Fruit fly (Drosophila melanogaster) whole organism, embryonic: ENCODE measurements around the gene CG33932.

Source experiments
- CG10274 ChIP-seq: fragments of 200-800 bp; sonication (Bioruptor generic); optimal IDR thresholded peaks from 3 replicates; lab custom pipeline; 2017; ENCODE audit warnings: missing biosample characterization, mild to moderate bottlenecking, missing genetic modification characterization
- CG12942 ChIP-seq: fragments of 200-800 bp; sonication (Bioruptor generic); optimal IDR thresholded peaks from 3 replicates; lab custom pipeline; 2016; ENCODE audit warnings: missing biosample characterization, missing genetic modification characterization
- CG13894 ChIP-seq: fragments of 200-800 bp; sonication (Bioruptor generic); optimal IDR thresholded peaks from 3 replicates; lab custom pipeline; 2018; ENCODE audit warnings: missing biosample characterization, mild to moderate bottlenecking, missing genetic modification characterization, moderate library complexity
- CG14710 ChIP-seq: fragments of 200-800 bp; sonication (Bioruptor generic); optimal IDR thresholded peaks from 3 replicates; lab custom pipeline; 2019; ENCODE audit warnings: missing biosample characterization, mild to moderate bottlenecking, missing genetic modification characterization, moderate library complexity
- CG16813 ChIP-seq: fragments of 200-800 bp; sonication (Bioruptor generic); IDR thresholded peaks from 3 replicates; pipeline ENCODE4 v1.3.6; 2022; ENCODE audit warnings: missing biosample characterization, missing genetic modification characterization; ENCODE audit not compliant: partially characterized antibody
- CG18764 ChIP-seq: fragments of 200-800 bp; sonication (Bioruptor generic); optimal IDR thresholded peaks from 3 replicates; lab custom pipeline; 2016; ENCODE audit warnings: missing biosample characterization, missing genetic modification characterization
- CG2120 ChIP-seq: fragments of 200-800 bp; sonication (Bioruptor generic); optimal IDR thresholded peaks from 3 replicates; lab custom pipeline; 2016; ENCODE audit warnings: missing biosample characterization, missing genetic modification characterization
- CG34376 ChIP-seq: fragments of 200-800 bp; sonication (Bioruptor generic); optimal IDR thresholded peaks from 2 replicates; lab custom pipeline; 2018; ENCODE audit warnings: missing biosample characterization, mild to moderate bottlenecking, missing genetic modification characterization
- CG4617 ChIP-seq: fragments of 200-800 bp; sonication (Bioruptor generic); optimal IDR thresholded peaks from 3 replicates; lab custom pipeline; 2016; ENCODE audit warnings: missing biosample characterization, missing genetic modification characterization, borderline replicate concordance
- CG7928 ChIP-seq: fragments of 200-800 bp; sonication (Bioruptor generic); optimal IDR thresholded peaks from 2 replicates; lab custom pipeline; 2017; ENCODE audit warnings: missing biosample characterization, mild to moderate bottlenecking, missing genetic modification characterization
- CG8765 ChIP-seq: fragments of 200-800 bp; sonication (Bioruptor generic); IDR thresholded peaks from 2 replicates; pipeline ENCODE4 v1.3.6; 2022; ENCODE audit warnings: missing biosample characterization, missing genetic modification characterization
- Deaf1 ChIP-seq: fragments of 200-800 bp; optimal IDR thresholded peaks from 3 replicates; lab custom pipeline; 2019; ENCODE audit warnings: missing biosample characterization, mild to moderate bottlenecking, missing genetic modification characterization, moderate library complexity
- Dll ChIP-seq: fragments of 200-800 bp; sonication (Bioruptor generic); IDR thresholded peaks from 4 replicates; pipeline ENCODE4 v1.3.6; 2022; ENCODE audit warnings: missing biosample characterization, missing genetic modification characterization; ENCODE audit not compliant: partially characterized antibody
- ERR ChIP-seq: fragments of 200-800 bp; sonication (Bioruptor generic); optimal IDR thresholded peaks from 2 replicates; lab custom pipeline; 2016; ENCODE audit warnings: missing biosample characterization, missing genetic modification characterization
- Hmx ChIP-seq: fragments of 200-800 bp; sonication (Bioruptor generic); optimal IDR thresholded peaks from 2 replicates; lab custom pipeline; 2016; ENCODE audit warnings: missing biosample characterization, missing genetic modification characterization
- Hsf ChIP-seq: fragments of 200-800 bp; sonication (Bioruptor generic); optimal IDR thresholded peaks from 3 replicates; lab custom pipeline; 2016; ENCODE audit warnings: missing biosample characterization, missing genetic modification characterization
- Med ChIP-seq: fragments of 200-800 bp; sonication (Bioruptor generic); peaks from one replicate; lab custom pipeline; 2016; ENCODE audit warnings: missing biosample characterization, missing genetic modification characterization, mild to moderate bottlenecking, inconsistent platforms, moderate library complexity
- PHDP ChIP-seq: fragments of 200-800 bp; sonication (Bioruptor generic); optimal IDR thresholded peaks from 3 replicates; lab custom pipeline; 2018; ENCODE audit warnings: missing biosample characterization, mild to moderate bottlenecking, missing genetic modification characterization, moderate library complexity
- Sox100B ChIP-seq: fragments of 200-800 bp; sonication (Bioruptor generic); optimal IDR thresholded peaks from 3 replicates; lab custom pipeline; 2018; ENCODE audit warnings: missing biosample characterization, mild to moderate bottlenecking, missing genetic modification characterization
- Sox102F ChIP-seq: fragments of 200-800 bp; sonication (Bioruptor generic); optimal IDR thresholded peaks from 2 replicates; lab custom pipeline; 2018; ENCODE audit warnings: missing biosample characterization, mild to moderate bottlenecking, missing genetic modification characterization, moderate library complexity
- Sry-δ ChIP-seq: fragments of 200-800 bp; sonication (Bioruptor generic); optimal IDR thresholded peaks from 2 replicates; lab custom pipeline; 2016; ENCODE audit warnings: missing biosample characterization, missing genetic modification characterization
- Xbp1 ChIP-seq: fragments of 200-800 bp; sonication (Bioruptor generic); optimal IDR thresholded peaks from 3 replicates; lab custom pipeline; 2016; ENCODE audit warnings: missing biosample characterization, mild to moderate bottlenecking, missing genetic modification characterization
- amos ChIP-seq: fragments of 200-800 bp; sonication (Bioruptor generic); IDR thresholded peaks from 2 replicates; pipeline ENCODE4 v1.3.6; 2022; ENCODE audit warnings: missing biosample characterization, missing genetic modification characterization; ENCODE audit not compliant: partially characterized antibody
- bab2 ChIP-seq: fragments of 200-800 bp; sonication (Bioruptor generic); optimal IDR thresholded peaks from 2 replicates; lab custom pipeline; 2016; ENCODE audit warnings: missing biosample characterization, missing genetic modification characterization
- bigmax ChIP-seq: fragments of 200-800 bp; sonication (Bioruptor generic); optimal IDR thresholded peaks from 2 replicates; lab custom pipeline; 2018; ENCODE audit warnings: missing biosample characterization, mild to moderate bottlenecking, missing genetic modification characterization
- cwo ChIP-seq: fragments of 200-800 bp; sonication (Bioruptor generic); optimal IDR thresholded peaks from 3 replicates; lab custom pipeline; 2017; ENCODE audit warnings: missing biosample characterization, missing genetic modification characterization, mild to moderate bottlenecking, moderate library complexity, missing genetic modification reagents
- dimm ChIP-seq: fragments of 200-800 bp; sonication (Bioruptor generic); IDR thresholded peaks from 2 replicates; pipeline ENCODE4 v1.3.6; 2022; ENCODE audit warnings: missing biosample characterization, missing genetic modification characterization
- emc ChIP-seq: fragments of 200-800 bp; sonication (Bioruptor generic); optimal IDR thresholded peaks from 2 replicates; lab custom pipeline; 2016; ENCODE audit warnings: missing biosample characterization, missing genetic modification characterization
- exex ChIP-seq: fragments of 200-800 bp; sonication (Bioruptor generic); optimal IDR thresholded peaks from 4 replicates; lab custom pipeline; 2018; ENCODE audit warnings: missing biosample characterization, mild to moderate bottlenecking, missing genetic modification characterization, moderate library complexity
- ftz-f1 ChIP-seq: fragments of 200-800 bp; sonication (Bioruptor generic); optimal IDR thresholded peaks from 2 replicates; lab custom pipeline; 2016; ENCODE audit warnings: missing biosample characterization, missing genetic modification characterization
- gem ChIP-seq: fragments of 200-800 bp; sonication (Bioruptor generic); optimal IDR thresholded peaks from 2 replicates; lab custom pipeline; 2019; ENCODE audit warnings: missing biosample characterization, mild to moderate bottlenecking, missing genetic modification characterization, moderate library complexity
- gfzf ChIP-seq: fragments of 200-800 bp; sonication (Bioruptor generic); optimal IDR thresholded peaks from 2 replicates; lab custom pipeline; 2016; ENCODE audit warnings: missing biosample characterization, mild to moderate bottlenecking, missing genetic modification characterization, moderate library complexity
- grau ChIP-seq: fragments of 200-800 bp; optimal IDR thresholded peaks from 3 replicates; lab custom pipeline; 2019; ENCODE audit warnings: missing biosample characterization, mild to moderate bottlenecking, missing genetic modification characterization, moderate library complexity
- grn ChIP-seq: fragments of 200-800 bp; sonication (Bioruptor generic); optimal IDR thresholded peaks from 3 replicates; lab custom pipeline; 2017; ENCODE audit warnings: missing biosample characterization, missing genetic modification characterization
- her ChIP-seq: fragments of 200-800 bp; sonication (Bioruptor generic); optimal IDR thresholded peaks from 2 replicates; lab custom pipeline; 2016; ENCODE audit warnings: missing biosample characterization, missing genetic modification characterization
- lilli ChIP-seq: fragments of 200-800 bp; sonication (Bioruptor generic); optimal IDR thresholded peaks from 3 replicates; lab custom pipeline; 2016; ENCODE audit warnings: missing biosample characterization, missing genetic modification characterization
- nerfin-1 ChIP-seq: fragments of 200-800 bp; sonication (Bioruptor generic); optimal IDR thresholded peaks from 3 replicates; lab custom pipeline; 2019; ENCODE audit warnings: missing biosample characterization, mild to moderate bottlenecking, missing genetic modification characterization, moderate library complexity
- oc ChIP-seq: fragments of 200-800 bp; sonication (Bioruptor generic); optimal IDR thresholded peaks from 2 replicates; lab custom pipeline; 2018; ENCODE audit warnings: missing biosample characterization, mild to moderate bottlenecking, missing genetic modification characterization, moderate library complexity
- odd ChIP-seq: fragments of 200-800 bp; sonication (Bioruptor generic); optimal IDR thresholded peaks from 2 replicates; lab custom pipeline; 2017; ENCODE audit warnings: missing biosample characterization, mild to moderate bottlenecking, missing genetic modification characterization
- otp ChIP-seq: fragments of 200-800 bp; sonication (Bioruptor generic); IDR thresholded peaks from 3 replicates; pipeline ENCODE4, ENCODE4 v1.3.6; 2022; ENCODE audit warnings: missing biosample characterization, missing genetic modification characterization
- pita ChIP-seq: fragments of 200-800 bp; sonication (Bioruptor generic); optimal IDR thresholded peaks from 2 replicates; lab custom pipeline; 2017; ENCODE audit warnings: missing biosample characterization, mild to moderate bottlenecking, missing genetic modification characterization
- ranshi ChIP-seq: fragments of 200-800 bp; sonication (Bioruptor generic); IDR thresholded peaks from 2 replicates; pipeline ENCODE4 v1.3.6; 2022; ENCODE audit warnings: missing biosample characterization, missing genetic modification characterization
- run ChIP-seq: fragments of 200-800 bp; sonication (Bioruptor generic); optimal IDR thresholded peaks from 3 replicates; lab custom pipeline; 2018; ENCODE audit warnings: missing biosample characterization, mild to moderate bottlenecking, missing genetic modification characterization
- sd ChIP-seq: fragments of 200-800 bp; sonication (Bioruptor generic); optimal IDR thresholded peaks from 3 replicates; lab custom pipeline; 2018; ENCODE audit warnings: missing biosample characterization, mild to moderate bottlenecking, missing genetic modification characterization, moderate library complexity
- sisA ChIP-seq: fragments of 200-800 bp; sonication (Bioruptor generic); IDR thresholded peaks from 2 replicates; pipeline ENCODE4 v1.3.6; 2022; ENCODE audit warnings: missing biosample characterization, missing genetic modification characterization
- tap ChIP-seq: fragments of 200-800 bp; optimal IDR thresholded peaks from 3 replicates; lab custom pipeline; 2019; ENCODE audit warnings: missing biosample characterization, mild to moderate bottlenecking, missing genetic modification characterization, moderate library complexity
- unpg ChIP-seq: fragments of 200-800 bp; sonication (Bioruptor generic); optimal IDR thresholded peaks from 3 replicates; lab custom pipeline; 2018; ENCODE audit warnings: missing biosample characterization, mild to moderate bottlenecking, missing genetic modification characterization, moderate library complexity
- z ChIP-seq: fragments of 200-800 bp; sonication (Bioruptor generic); IDR thresholded peaks from 3 replicates; pipeline ENCODE4 v1.3.6; 2022; ENCODE audit warnings: missing biosample characterization, missing genetic modification characterization

Gene CG33932

DNA sequence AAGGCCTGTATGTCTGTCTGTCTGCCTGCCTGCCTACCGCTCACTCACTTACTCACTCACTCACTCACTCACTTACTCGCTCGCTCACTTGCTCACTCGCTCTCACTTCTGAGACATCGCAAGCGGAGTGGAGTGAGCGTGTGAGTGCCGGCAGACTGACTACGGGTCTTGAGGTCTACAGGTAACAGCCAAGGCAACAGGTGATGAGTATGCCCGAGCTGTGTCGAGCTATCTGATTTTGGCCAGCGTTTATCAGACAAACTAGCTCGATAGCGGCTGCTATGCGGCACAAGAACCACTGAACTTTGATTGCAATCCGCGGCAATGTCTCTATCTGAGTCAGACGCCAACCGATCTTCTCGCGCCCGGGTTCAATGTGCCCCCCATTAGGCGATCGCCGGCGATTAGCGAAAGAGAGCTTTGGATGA lies 9.9 kb downstream of the CG33932 start (continued):
- TF ChIP-seq CG8765 (GFP tag; lab: Robert Waterston, UW) (no peak), CG4617 (GFP tag; lab: Kevin White, UChicago) (no peak), CG10274 (no peak), cwo (GFP tag; lab: Kevin White, UChicago) (peak; percentile 35), nerfin-1 (tag; lab: Kevin White, UChicago) (no peak), Sry-δ (GFP tag; lab: Kevin White, UChicago) (no peak), Sox100B (GFP tag; lab: Kevin White, UChicago) (no peak), odd (GFP tag; lab: Kevin White, UChicago) (no peak), CG18764 (GFP tag; lab: Kevin White, UChicago) (no peak), gem (tag; lab: Kevin White, UChicago) (no peak), run (tag; lab: Kevin White, UChicago) (no peak), Xbp1 (GFP tag; lab: Kevin White, UChicago) (no peak)
- TF ChIP-seq, all 482 proteins: peak for 22

DNA sequence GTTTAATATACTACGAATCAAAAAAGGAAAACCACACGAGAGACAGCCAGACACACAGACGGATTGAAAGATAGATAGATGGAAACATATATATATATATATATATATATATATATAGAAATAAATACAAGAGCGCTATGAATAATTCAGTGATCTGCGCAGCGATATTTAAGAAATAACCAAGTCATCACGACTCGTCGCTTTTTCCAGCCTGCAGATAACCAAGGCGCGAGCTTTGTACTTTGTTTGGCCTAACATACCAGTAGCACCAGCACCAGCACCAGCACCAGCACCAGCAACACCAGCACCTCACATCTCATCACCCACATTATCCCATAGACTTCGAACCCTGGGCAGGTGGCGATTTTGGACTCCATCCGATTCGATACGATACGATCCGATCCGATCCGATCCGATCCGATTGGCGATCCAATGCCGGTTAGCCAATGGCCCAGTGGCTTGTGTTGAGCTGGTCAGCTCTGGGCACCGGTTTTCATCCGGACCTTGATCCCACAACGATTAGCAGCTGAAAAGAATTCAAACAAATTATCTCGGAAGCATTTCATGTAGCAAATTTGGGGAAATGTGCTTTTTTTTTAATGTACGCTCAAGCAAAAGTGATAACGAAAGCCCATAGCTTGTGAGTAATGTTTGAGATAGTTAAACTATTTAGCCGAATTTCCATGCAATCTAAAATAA lies 10.6 kb downstream of the CG33932 start:
- TF ChIP-seq her (no peak), CG13894 (tag; lab: Kevin White, UChicago) (peak; percentile 75), exex (tag; lab: Kevin White, UChicago) (peak; percentile 56), Deaf1 (peak; percentile 40), z (GFP tag; lab: Robert Waterston, UW) (0 out of 3 replicates have a peak, but pooled peaks have one; percentile 28), otp (GFP tag; lab: Robert Waterston, UW) (no peak), grn (GFP tag; lab: Kevin White, UChicago) (peak; percentile 31), ranshi (no peak), CG34376 (GFP tag; lab: Kevin White, UChicago) (peak; percentile 1), emc (GFP tag; lab: Kevin White, UChicago) (no peak), unpg (GFP tag; lab: Kevin White, UChicago) (no peak), dimm (no peak), oc (tag; lab: Kevin White, UChicago) (no peak), sd (peak; percentile 4)

DNA sequence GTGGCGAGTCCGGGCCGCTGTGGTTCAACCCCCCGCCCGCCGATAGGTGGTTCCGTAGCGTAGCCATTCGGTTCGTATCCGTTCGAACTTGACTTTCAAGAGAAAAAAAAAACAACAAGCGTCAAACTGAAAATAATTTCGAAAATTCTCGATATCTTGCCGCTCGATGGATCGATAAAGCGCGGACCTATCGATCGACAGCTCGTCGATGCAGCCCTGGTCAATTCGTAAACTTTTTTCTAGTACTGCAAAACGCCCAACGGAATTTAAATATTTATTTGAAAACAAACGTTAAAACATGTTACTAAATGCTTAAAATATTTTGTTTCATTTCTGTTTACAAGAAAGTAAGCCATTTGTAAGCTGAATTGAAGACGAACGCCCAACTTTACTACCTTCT lies 17.9 kb downstream of the CG33932 start:
- TF ChIP-seq Sox102F (GFP tag; lab: Kevin White, UChicago) (no peak), Hsf (GFP tag; lab: Kevin White, UChicago) (no peak), Hmx (GFP tag; lab: Kevin White, UChicago) (no peak), CG2120 (peak; percentile 49), bab2 (GFP tag; lab: Kevin White, UChicago) (no peak), gfzf (GFP tag; lab: Kevin White, UChicago) (peak; percentile 22), bigmax (GFP tag; lab: Kevin White, UChicago) (no peak), CG12942 (no peak), PHDP (tag; lab: Kevin White, UChicago) (no peak), ftz-f1 (GFP tag; lab: Kevin White, UChicago) (no peak), CG7928 (GFP tag; lab: Kevin White, UChicago) (peak; percentile 92), tap (tag; lab: Kevin White, UChicago) (no peak), pita (no peak), CG14710 (peak; percentile 42), grau (tag; lab: Kevin White, UChicago) (no peak), sisA (no peak), CG16813 (GFP tag; lab: Robert Waterston, UW) (peak; percentile 60), ERR (GFP tag; lab: Kevin White, UChicago) (no peak), Dll (GFP tag; lab: Robert Waterston, UW) (peak; percentile 45; the same call in 2 of the 4 replicates), Sry-δ (GFP tag; lab: Kevin White, UChicago) (peak; percentile 68), amos (GFP tag; lab: Robert Waterston, UW) (peak; percentile 71), lilli (no peak), Med (peak; percentile 86)
